Fruit fly (Drosophila melanogaster) whole organism, embryonic: Measurements from ENCODE around the gene vari.

Source experiments
- ATbp ChIP-seq: fragments of 200-800 bp; sonication (Bioruptor generic); optimal IDR thresholded peaks from 2 replicates; lab custom pipeline; 2017; ENCODE audit warnings: missing biosample characterization, mild to moderate bottlenecking, missing genetic modification characterization, missing genetic modification reagents
- Blimp-1 ChIP-seq: fragments of 200-800 bp; sonication (Bioruptor generic); optimal IDR thresholded peaks from 3 replicates; lab custom pipeline; 2018; ENCODE audit warnings: missing biosample characterization, missing genetic modification characterization, mild to moderate bottlenecking, moderate library complexity, missing genetic modification reagents
- CG14050 ChIP-seq: fragments of 200-800 bp; sonication (Bioruptor generic); IDR thresholded peaks from 3 replicates; pipeline ENCODE4 v1.3.6; 2022; ENCODE audit warnings: missing biosample characterization, missing genetic modification characterization
- CG16779 ChIP-seq: fragments of 200-800 bp; sonication (Bioruptor generic); IDR thresholded peaks from 2 replicates; pipeline ENCODE4 v1.3.6; 2022; ENCODE audit warnings: missing biosample characterization, missing genetic modification characterization
- CG17568 ChIP-seq: fragments of 200-800 bp; sonication (Bioruptor generic); optimal IDR thresholded peaks from 2 replicates; lab custom pipeline; 2018; ENCODE audit warnings: missing biosample characterization, mild to moderate bottlenecking, missing genetic modification characterization, moderate library complexity
- CG18262 ChIP-seq: fragments of 200-800 bp; optimal IDR thresholded peaks from 3 replicates; lab custom pipeline; 2019; ENCODE audit warnings: missing biosample characterization, mild to moderate bottlenecking, missing genetic modification characterization, moderate library complexity
- CG18599 ChIP-seq: fragments of 200-800 bp; sonication (Bioruptor generic); optimal IDR thresholded peaks from 3 replicates; lab custom pipeline; 2017; ENCODE audit warnings: missing biosample characterization, missing genetic modification characterization, mild to moderate bottlenecking, moderate library complexity, missing genetic modification reagents
- CG18619 ChIP-seq: fragments of 200-800 bp; sonication (Bioruptor generic); optimal IDR thresholded peaks from 3 replicates; lab custom pipeline; 2017; ENCODE audit warnings: missing biosample characterization, mild to moderate bottlenecking, missing genetic modification characterization
- CG2120 ChIP-seq: fragments of 200-800 bp; sonication (Bioruptor generic); optimal IDR thresholded peaks from 3 replicates; lab custom pipeline; 2016; ENCODE audit warnings: missing biosample characterization, missing genetic modification characterization
- CG30020 ChIP-seq: fragments of 200-800 bp; optimal IDR thresholded peaks from 2 replicates; lab custom pipeline; 2019; ENCODE audit warnings: missing biosample characterization, mild to moderate bottlenecking, missing genetic modification characterization, moderate library complexity
- CG30403 ChIP-seq: fragments of 200-800 bp; sonication (Bioruptor generic); optimal IDR thresholded peaks from 3 replicates; lab custom pipeline; 2016; ENCODE audit warnings: missing biosample characterization, missing genetic modification characterization
- CG31441 ChIP-seq: fragments of 200-800 bp; sonication (Bioruptor generic); IDR thresholded peaks from 2 replicates; pipeline ENCODE4 v1.3.6; 2022; ENCODE audit warnings: missing biosample characterization, missing genetic modification characterization
- CG6272 ChIP-seq: fragments of 200-800 bp; sonication (Bioruptor generic); IDR thresholded peaks from 2 replicates; pipeline ENCODE4 v1.3.6; 2022; ENCODE audit warnings: missing biosample characterization, missing genetic modification characterization
- CG6813 ChIP-seq: fragments of 200-800 bp; sonication (Bioruptor generic); optimal IDR thresholded peaks from 2 replicates; lab custom pipeline; 2017; ENCODE audit warnings: missing biosample characterization, missing genetic modification characterization, mild to moderate bottlenecking, moderate library complexity, missing genetic modification reagents
- CG7372 ChIP-seq: fragments of 200-800 bp; sonication (Bioruptor generic); IDR thresholded peaks from 2 replicates; pipeline ENCODE4 v1.3.6; 2022; ENCODE audit warnings: missing biosample characterization, missing genetic modification characterization
- CG8359 ChIP-seq: fragments of 200-800 bp; sonication (Bioruptor generic); optimal IDR thresholded peaks from 2 replicates; lab custom pipeline; 2017; ENCODE audit warnings: missing biosample characterization, mild to moderate bottlenecking, missing genetic modification characterization, borderline replicate concordance
- Chrac-16 ChIP-seq: fragments of 200-800 bp; sonication (Bioruptor generic); optimal IDR thresholded peaks from 3 replicates; lab custom pipeline; 2016; ENCODE audit warnings: missing biosample characterization, missing genetic modification characterization
- Fer1 ChIP-seq: fragments of 200-800 bp; sonication (Bioruptor generic); optimal IDR thresholded peaks from 2 replicates; lab custom pipeline; 2017; ENCODE audit warnings: missing biosample characterization, mild to moderate bottlenecking, missing genetic modification characterization
- Fer2 ChIP-seq: fragments of 200-800 bp; sonication (Bioruptor generic); optimal IDR thresholded peaks from 2 replicates; lab custom pipeline; 2018; ENCODE audit warnings: missing biosample characterization, mild to moderate bottlenecking, missing genetic modification characterization, moderate library complexity
- HLH4C ChIP-seq: fragments of 200-800 bp; sonication (Bioruptor generic); IDR thresholded peaks from 3 replicates; pipeline ENCODE4 v1.3.6; 2022; ENCODE audit warnings: missing biosample characterization, missing genetic modification characterization; ENCODE audit not compliant: partially characterized antibody
- Hr3 ChIP-seq: fragments of 200-800 bp; sonication (Bioruptor generic); optimal IDR thresholded peaks from 3 replicates; lab custom pipeline; 2016; ENCODE audit warnings: missing biosample characterization, missing genetic modification characterization
- Kr ChIP-seq: fragments of 200-800 bp; sonication (Bioruptor generic); optimal IDR thresholded peaks from 2 replicates; lab custom pipeline; 2017; ENCODE audit warnings: missing biosample characterization, mild to moderate bottlenecking, missing genetic modification characterization
- Mrtf ChIP-seq: fragments of 200-800 bp; sonication (Bioruptor generic); IDR thresholded peaks from 3 replicates; pipeline ENCODE4 v1.3.6; 2022; ENCODE audit warnings: missing biosample characterization, missing genetic modification characterization
- Optix ChIP-seq: fragments of 200-800 bp; sonication (Bioruptor generic); IDR thresholded peaks from 3 replicates; pipeline ENCODE4 v1.3.6; 2022; ENCODE audit warnings: missing biosample characterization, missing genetic modification characterization
- Rx ChIP-seq: fragments of 200-800 bp; sonication (Bioruptor generic); IDR thresholded peaks from 2 replicates; pipeline ENCODE4 v1.3.6; 2022; ENCODE audit warnings: missing biosample characterization, missing genetic modification characterization
- Sry-β ChIP-seq: fragments of 200-800 bp; sonication (Bioruptor generic); optimal IDR thresholded peaks from 2 replicates; lab custom pipeline; 2018; ENCODE audit warnings: missing biosample characterization, mild to moderate bottlenecking, missing genetic modification characterization, moderate library complexity
- cas ChIP-seq: fragments of 200-800 bp; sonication (Bioruptor generic); IDR thresholded peaks from 2 replicates; pipeline ENCODE4 v1.3.6; 2022; ENCODE audit warnings: missing biosample characterization, missing genetic modification characterization
- cg ChIP-seq: fragments of 200-800 bp; sonication (Bioruptor generic); optimal IDR thresholded peaks from 3 replicates; lab custom pipeline; 2019; ENCODE audit warnings: missing biosample characterization, mild to moderate bottlenecking, missing genetic modification characterization, moderate library complexity
- dm ChIP-seq: fragments of 200-800 bp; sonication (Bioruptor generic); optimal IDR thresholded peaks from 3 replicates; lab custom pipeline; 2016; ENCODE audit warnings: missing biosample characterization, missing genetic modification characterization
- dmrt11E ChIP-seq: fragments of 200-800 bp; sonication (Bioruptor generic); optimal IDR thresholded peaks from 3 replicates; lab custom pipeline; 2018; ENCODE audit warnings: missing biosample characterization, mild to moderate bottlenecking, missing genetic modification characterization, moderate library complexity
- ems ChIP-seq: fragments of 200-800 bp; sonication (Bioruptor generic); optimal IDR thresholded peaks from 3 replicates; lab custom pipeline; 2016; ENCODE audit warnings: missing biosample characterization, missing genetic modification characterization
- hkb ChIP-seq, 2 experiments: fragments of 200-800 bp in 1 of 2; fragments of >200 bp in 1 of 2; sonication (Bioruptor generic) in 1 of 2; IDR thresholded peaks in 1 of 2; optimal IDR thresholded peaks in 1 of 2; 2 replicates each; pipeline versions ENCODE4 v1.3.6 to Lab custom; 2017 to 2022; ENCODE audit warnings: missing biosample characterization in 1 of 2, missing genetic modification characterization in 1 of 2
- maf-S ChIP-seq: fragments of 200-800 bp; sonication (Bioruptor generic); optimal IDR thresholded peaks from 2 replicates; lab custom pipeline; 2016; ENCODE audit warnings: missing biosample characterization, missing genetic modification characterization
- pum ChIP-seq: fragments of 200-800 bp; sonication (Bioruptor generic); optimal IDR thresholded peaks from 2 replicates; lab custom pipeline; 2016; ENCODE audit warnings: missing biosample characterization, missing genetic modification characterization
- ranshi ChIP-seq: fragments of 200-800 bp; sonication (Bioruptor generic); IDR thresholded peaks from 2 replicates; pipeline ENCODE4 v1.3.6; 2022; ENCODE audit warnings: missing biosample characterization, missing genetic modification characterization
- scrt ChIP-seq: fragments of 200-800 bp; sonication (Bioruptor generic); optimal IDR thresholded peaks from 2 replicates; lab custom pipeline; 2018; ENCODE audit warnings: missing biosample characterization, mild to moderate bottlenecking, missing genetic modification characterization, moderate library complexity
- slbo ChIP-seq: fragments of 200-800 bp; sonication (Bioruptor generic); IDR thresholded peaks from 2 replicates; pipeline ENCODE4 v1.3.6; 2022; ENCODE audit warnings: missing biosample characterization, missing genetic modification characterization
- unpg ChIP-seq: fragments of 200-800 bp; sonication (Bioruptor generic); optimal IDR thresholded peaks from 3 replicates; lab custom pipeline; 2018; ENCODE audit warnings: missing biosample characterization, mild to moderate bottlenecking, missing genetic modification characterization, moderate library complexity
- zen ChIP-seq: fragments of 200-800 bp; sonication (Bioruptor generic); optimal IDR thresholded peaks from 3 replicates; lab custom pipeline; 2018; ENCODE audit warnings: missing biosample characterization, mild to moderate bottlenecking, missing genetic modification characterization, moderate library complexity
- zf30C ChIP-seq: fragments of 200-800 bp; sonication (Bioruptor generic); optimal IDR thresholded peaks from 3 replicates; lab custom pipeline; 2018; ENCODE audit warnings: missing biosample characterization, mild to moderate bottlenecking, missing genetic modification characterization

Gene vari

DNA sequence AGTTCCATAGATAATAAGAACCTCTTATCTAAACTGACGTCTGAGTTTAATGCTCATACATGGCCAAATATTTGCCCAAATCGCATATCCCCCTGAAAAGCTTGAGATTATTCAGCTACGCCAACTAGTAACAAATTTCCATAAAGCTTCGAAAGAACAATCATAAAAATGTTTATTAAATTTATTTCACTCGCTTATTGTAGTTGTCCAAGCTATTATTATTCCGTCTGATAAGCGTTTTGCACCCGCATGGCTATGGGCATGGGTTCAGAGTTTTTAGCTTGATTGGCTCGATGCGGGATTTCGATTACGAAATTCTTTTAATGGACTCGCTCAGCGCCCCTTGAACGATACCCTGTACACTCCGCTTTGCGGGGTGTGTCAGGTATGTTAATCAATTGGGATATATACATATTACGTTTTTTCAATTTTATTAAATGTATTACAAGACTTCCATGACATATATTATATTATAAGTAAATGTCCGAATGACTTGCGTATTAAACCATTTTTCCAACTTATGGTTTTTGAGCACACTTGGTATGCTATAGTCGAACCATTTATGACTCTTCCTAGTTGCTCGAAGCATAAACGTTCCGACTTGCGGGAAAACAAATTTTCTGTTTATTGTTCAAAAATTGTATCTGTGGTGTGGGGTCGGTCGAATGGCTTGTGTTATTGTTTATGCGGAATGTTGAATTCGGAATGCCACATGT is 8.9 kb upstream of the vari start (continued):
- TF ChIP-seq dm (GFP tag; lab: Kevin White, UChicago), result peak; percentile 60
- TF ChIP-seq CG2120 (GFP tag; lab: Kevin White, UChicago), result peak; percentile 96
- TF ChIP-seq HLH4C (GFP tag; lab: Robert Waterston, UW), result peak; percentile 96
- TF ChIP-seq cas, result peak; percentile 85
- TF ChIP-seq hkb (optimal IDR thresholded peaks at IDR 0.05; lab: Kevin White, UChicago), result no peak
- TF ChIP-seq hkb (GFP tag; IDR thresholded peaks at IDR 0.05; lab: Robert Waterston, UW), result peak; percentile 94
- TF ChIP-seq Fer1 (GFP tag; lab: Kevin White, UChicago), result peak; percentile 98
- TF ChIP-seq CG31441 (GFP tag; lab: Robert Waterston, UW), result peak; percentile 97
- peak; percentile 93 for TF ChIP-seq ATbp (GFP tag; lab: Kevin White, UChicago)
- peak; percentile 92 for TF ChIP-seq CG6272 (GFP tag; lab: Robert Waterston, UW)
- peak; percentile 90 for TF ChIP-seq Mrtf (GFP tag; lab: Robert Waterston, UW)
- peak; percentile 76 for TF ChIP-seq maf-S
- peak; percentile 95 for TF ChIP-seq CG18619 (GFP tag; lab: Kevin White, UChicago)
- TF ChIP-seq CG14050, result peak; percentile 94
- peak; percentile 95 for TF ChIP-seq CG6813
- peak; percentile 96 for TF ChIP-seq Hr3 (GFP tag; lab: Kevin White, UChicago)
- TF ChIP-seq CG18262 (tag; lab: Kevin White, UChicago), result peak; percentile 96
- peak; percentile 72; the same call in 1 of the 2 replicates for TF ChIP-seq CG16779 (GFP tag; lab: Robert Waterston, UW)
- TF ChIP-seq scrt (GFP tag; lab: Kevin White, UChicago), result peak; percentile 89
- peak; percentile 95 for TF ChIP-seq Chrac-16
- peak; percentile 97 for TF ChIP-seq unpg
- TF ChIP-seq zf30C, result no peak
- TF ChIP-seq pum (GFP tag; lab: Kevin White, UChicago), result no peak
- peak; percentile 93 for TF ChIP-seq CG17568 (GFP tag; lab: Kevin White, UChicago)
- TF ChIP-seq Fer2 (tag; lab: Kevin White, UChicago), result peak; percentile 91
- TF ChIP-seq Sry-β, result peak; percentile 45
- peak; percentile 84 for TF ChIP-seq CG8359 (GFP tag; lab: Kevin White, UChicago)
- peak; percentile 93 for TF ChIP-seq ranshi (GFP tag; lab: Robert Waterston, UW)
- peak; percentile 86 for TF ChIP-seq zen (tag; lab: Kevin White, UChicago)
- TF ChIP-seq Kr (GFP tag; lab: Kevin White, UChicago), result no peak
- TF ChIP-seq Optix (GFP tag; lab: Robert Waterston, UW), result peak; percentile 91
- TF ChIP-seq CG7372, result peak; percentile 92
- TF ChIP-seq CG30020 (tag; lab: Kevin White, UChicago), result peak; percentile 69
- peak; percentile 94 for TF ChIP-seq dmrt11E (tag; lab: Kevin White, UChicago)
- TF ChIP-seq Blimp-1 (GFP tag; lab: Kevin White, UChicago), result peak; percentile 94
- peak; percentile 98 for TF ChIP-seq CG18599
- peak; percentile 89 for TF ChIP-seq Rx
- peak; percentile 96 for TF ChIP-seq CG30403
- peak; percentile 97 for TF ChIP-seq slbo
- peak; percentile 86 for TF ChIP-seq ems (GFP tag; lab: Kevin White, UChicago)
- no peak for TF ChIP-seq cg
